Worm (Caenorhabditis elegans) whole organism, early embryonic: Measurements from ENCODE around the gene yju-2.

Experiments used
- B0310.2 ChIP-seq: sonication (generic microtip); optimal IDR thresholded peaks from 2 replicates; lab custom pipeline; 2016; ENCODE audit warnings: mild to moderate bottlenecking, missing genetic modification characterization, missing compliant biosample characterization
- F13C5.2 ChIP-seq: sonication (generic microtip); optimal IDR thresholded peaks from 2 replicates; lab custom pipeline; 2017; ENCODE audit warnings: mild to moderate bottlenecking, missing genetic modification characterization, inconsistent platforms, missing compliant biosample characterization
- aly-1 ChIP-seq: sonication (generic microtip); optimal IDR thresholded peaks from 2 replicates; lab custom pipeline; 2016; ENCODE audit warnings: missing genetic modification characterization, missing compliant biosample characterization
- ama-1 ChIP-seq: fragments of 150-350 bp; optimal IDR thresholded peaks from 2 replicates; lab custom pipeline; 2014
- ceh-36 ChIP-seq: sonication (generic microtip); optimal IDR thresholded peaks from 2 replicates; lab custom pipeline; 2016; ENCODE audit warnings: missing genetic modification characterization, inconsistent platforms, missing compliant biosample characterization
- ets-7 ChIP-seq: sonication (generic microtip); optimal IDR thresholded peaks from 2 replicates; lab custom pipeline; 2016; ENCODE audit warnings: missing genotype, missing genetic modification characterization, missing compliant biosample characterization
- flt-1 ChIP-seq: fragments of 200-800 bp; sonication (Bioruptor generic); IDR thresholded peaks from 2 replicates; pipeline ENCODE4 v1.3.6; 2022; ENCODE audit warnings: missing genetic modification characterization, missing compliant biosample characterization
- hmbx-1 ChIP-seq: sonication (generic microtip); optimal IDR thresholded peaks from 2 replicates; lab custom pipeline; 2016; ENCODE audit warnings: mild to moderate bottlenecking, missing genetic modification characterization, missing compliant biosample characterization
- hmg-4 ChIP-seq: fragments of 200-800 bp; sonication (Bioruptor generic); optimal IDR thresholded peaks from 2 replicates; lab custom pipeline; 2018; ENCODE audit warnings: mild to moderate bottlenecking, missing genetic modification characterization, missing compliant biosample characterization
- pes-1 ChIP-seq: fragments of 200-800 bp; sonication (Bioruptor generic); IDR thresholded peaks from 2 replicates; pipeline ENCODE4 v1.3.6; 2022; ENCODE audit warnings: missing genetic modification reagents, missing genetic modification characterization, missing compliant biosample characterization
- scrt-1 ChIP-seq: fragments of 200-800 bp; sonication (Bioruptor generic); IDR thresholded peaks from 2 replicates; pipeline ENCODE4 v1.3.6; 2022; ENCODE audit warnings: missing genetic modification characterization, missing compliant biosample characterization
- tbx-11 ChIP-seq: fragments of 200-800 bp; sonication (Bioruptor generic); IDR thresholded peaks from 2 replicates; pipeline ENCODE4 v1.3.6; 2022; ENCODE audit warnings: missing genetic modification characterization, missing compliant biosample characterization
- tbx-37 ChIP-seq: fragments of 200-800 bp; sonication (Bioruptor generic); conservative IDR thresholded peaks from 2 replicates; pipeline ENCODE4 v1.3.6; 2022; ENCODE audit warnings: missing genetic modification reagents, missing genetic modification characterization, missing compliant biosample characterization
- tra-4 ChIP-seq: sonication (generic microtip); optimal IDR thresholded peaks from 2 replicates; lab custom pipeline; 2017; ENCODE audit warnings: missing genetic modification characterization, missing compliant biosample characterization

ce11 chrIII:7179538-7180301, 4.4 kb upstream of the yju-2 start, which contains the start of the genes rps-14 and rpl-36:
- TF ChIP-seq F13C5.2 (peak; percentile 71), ceh-36 (no peak), ama-1 (lab: Kevin White, UChicago) (no peak), pes-1 (GFP tag; lab: Robert Waterston, UW) (no peak), ets-7 (tag; lab: Kevin White, UChicago) (no peak), B0310.2 (tag; lab: Kevin White, UChicago) (no peak), tbx-11 (GFP tag; lab: Robert Waterston, UW) (no peak), flt-1 (no peak), tbx-37 (GFP tag; lab: Robert Waterston, UW) (no peak), hmg-4 (no peak), scrt-1 (GFP tag; lab: Robert Waterston, UW) (no peak), hmbx-1 (no peak), tra-4 (tag; lab: Kevin White, UChicago) (no peak), aly-1 (tag; lab: Kevin White, UChicago) (no peak)
